Worm (Caenorhabditis elegans) whole organism, L1 larva: ENCODE measurements around the gene fbxa-118.

ENCODE experiments used
- aly-2 ChIP-seq: fragments of 150-350 bp; optimal IDR thresholded peaks from 2 replicates; lab custom pipeline; 2014; ENCODE audit warnings: missing biosample characterization, missing genetic modification characterization
- ama-1 ChIP-seq: fragments of 150-350 bp; optimal IDR thresholded peaks from 2 replicates; lab custom pipeline; 2014
- ceh-90 ChIP-seq: sonication (generic microtip); optimal IDR thresholded peaks from 2 replicates; lab custom pipeline; 2016; ENCODE audit warnings: missing genetic modification characterization, missing compliant biosample characterization
- dpl-1 ChIP-seq, 3 experiments: fragments of 150-350 bp in 2 of 3; sonication (generic microtip) in 1 of 3; optimal IDR thresholded peaks; 2 replicates each; lab custom pipeline; 2014 to 2017; ENCODE audit warnings: missing biosample characterization in 3 of 3, missing genetic modification characterization in 3 of 3, missing genetic modification reagents in 3 of 3
- lin-13 ChIP-seq: fragments of 150-350 bp; optimal IDR thresholded peaks from 2 replicates; lab custom pipeline; 2014; ENCODE audit warnings: missing biosample characterization, missing genetic modification reagents, missing genetic modification characterization
- lsy-2 ChIP-seq, 2 experiments: fragments of 150-350 bp; optimal IDR thresholded peaks; 2 replicates each; lab custom pipeline; 2014; ENCODE audit warnings: missing biosample characterization in 2 of 2, missing genetic modification characterization in 2 of 2
- nhr-19 ChIP-seq: fragments of 200-800 bp; sonication (Bioruptor generic); conservative IDR thresholded peaks from 2 replicates; pipeline ENCODE4 v1.3.6; 2022; ENCODE audit warnings: missing genetic modification characterization, missing compliant biosample characterization
- nhr-28 ChIP-seq: fragments of 150-350 bp; optimal IDR thresholded peaks from 2 replicates; lab custom pipeline; 2014; ENCODE audit warnings: missing biosample characterization, missing genetic modification characterization
- nhr-47 ChIP-seq: sonication (generic microtip); optimal IDR thresholded peaks from 2 replicates; lab custom pipeline; 2016; ENCODE audit warnings: mild to moderate bottlenecking, missing genetic modification characterization, moderate library complexity, missing compliant biosample characterization
- nhr-84 ChIP-seq: sonication (generic microtip); optimal IDR thresholded peaks from 2 replicates; lab custom pipeline; 2017; ENCODE audit warnings: missing biosample characterization, missing genetic modification characterization
- nhr-90 ChIP-seq: sonication (generic microtip); optimal IDR thresholded peaks from 2 replicates; lab custom pipeline; 2016; ENCODE audit warnings: mild to moderate bottlenecking, missing genetic modification characterization, missing compliant biosample characterization; ENCODE audit not compliant: poor library complexity
- sup-37 ChIP-seq: fragments of 200-800 bp; sonication (Bioruptor generic); optimal IDR thresholded peaks from 2 replicates; lab custom pipeline; 2018; ENCODE audit warnings: mild to moderate bottlenecking, missing genetic modification characterization, missing compliant biosample characterization
- unc-62 ChIP-seq: fragments of 150-350 bp; optimal IDR thresholded peaks from 2 replicates; lab custom pipeline; 2014; ENCODE audit warnings: missing biosample characterization, missing genetic modification reagents, missing genetic modification characterization
- unc-86 ChIP-seq: sonication (generic microtip); optimal IDR thresholded peaks from 2 replicates; lab custom pipeline; 2016; ENCODE audit warnings: missing genetic modification characterization, missing compliant biosample characterization

DNA sequence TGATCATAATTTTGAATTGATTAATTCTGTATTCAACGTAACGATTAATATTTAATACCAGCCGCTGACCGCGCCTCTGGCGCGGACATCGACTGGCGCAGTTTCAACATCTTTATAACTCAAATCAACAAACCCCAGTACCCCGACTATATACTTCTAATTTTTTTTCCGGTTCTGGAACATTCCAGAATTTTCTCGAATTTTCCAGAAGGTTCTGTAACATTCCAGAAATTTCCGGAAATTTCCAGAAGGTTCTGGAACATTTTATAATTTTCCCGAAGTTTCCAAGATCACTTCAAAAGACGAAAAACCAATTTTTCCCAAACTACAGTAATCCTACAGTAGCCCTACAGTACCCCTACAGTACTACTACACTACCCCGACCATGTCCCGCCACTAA is 2.1 kb upstream of the fbxa-118 start:
- TF ChIP-seq ama-1 (lab: Kevin White, UChicago) (no peak), aly-2 (tag; lab: Kevin White, UChicago) (no peak), sup-37 (GFP tag; lab: Kevin White, UChicago) (no peak), ceh-90 (tag; lab: Kevin White, UChicago) (no peak), nhr-47 (tag; lab: Kevin White, UChicago) (no peak), lin-13 (GFP tag; lab: Kevin White, UChicago) (no peak), nhr-19 (no peak), dpl-1 (GFP tag; optimal IDR thresholded peaks at IDR 0.05; lab: Kevin White, UChicago) (no peak), nhr-28 (tag; lab: Kevin White, UChicago) (no peak), lsy-2 (tag; optimal IDR thresholded peaks at IDR 0.05; lab: Kevin White, UChicago) (no peak), unc-62 (no peak), unc-86 (tag; lab: Kevin White, UChicago) (no peak), nhr-84 (no peak), nhr-90 (no peak)
